Fruit fly (Drosophila melanogaster) whole organism, embryonic: Measurements from ENCODE around the gene CG17738.

Source experiments
- Antp ChIP-seq: fragments of 200-800 bp; sonication (Bioruptor generic); optimal IDR thresholded peaks from 3 replicates; lab custom pipeline; 2016; ENCODE audit warnings: missing biosample characterization, missing genetic modification characterization
- C15 ChIP-seq: fragments of 200-800 bp; sonication (Bioruptor generic); IDR thresholded peaks from 3 replicates; pipeline ENCODE4 v1.3.6; 2022; ENCODE audit warnings: missing biosample characterization, missing genetic modification characterization
- CG10267 ChIP-seq: fragments of 200-800 bp; sonication (Bioruptor generic); optimal IDR thresholded peaks from 2 replicates; lab custom pipeline; 2018; ENCODE audit warnings: missing biosample characterization, mild to moderate bottlenecking, missing genetic modification characterization, moderate library complexity
- CG10565 ChIP-seq: fragments of 200-800 bp; sonication (Bioruptor generic); optimal IDR thresholded peaks from 3 replicates; lab custom pipeline; 2016; ENCODE audit warnings: missing biosample characterization, mild to moderate bottlenecking, missing genetic modification characterization
- CG11398 ChIP-seq: fragments of 200-800 bp; sonication (Bioruptor generic); optimal IDR thresholded peaks from 2 replicates; lab custom pipeline; 2016; ENCODE audit warnings: missing biosample characterization, missing genetic modification characterization
- CG1233 ChIP-seq: fragments of 200-800 bp; sonication (Bioruptor generic); optimal IDR thresholded peaks from 4 replicates; lab custom pipeline; 2018; ENCODE audit warnings: missing biosample characterization, mild to moderate bottlenecking, missing genetic modification characterization
- CG13624 ChIP-seq: fragments of 200-800 bp; sonication (Bioruptor generic); optimal IDR thresholded peaks from 2 replicates; lab custom pipeline; 2016; ENCODE audit warnings: missing biosample characterization, missing genetic modification characterization
- CG1603 ChIP-seq: fragments of 200-800 bp; sonication (Bioruptor generic); optimal IDR thresholded peaks from 2 replicates; lab custom pipeline; 2019; ENCODE audit warnings: missing biosample characterization, mild to moderate bottlenecking, missing genetic modification characterization, moderate library complexity
- CG17568 ChIP-seq: fragments of 200-800 bp; sonication (Bioruptor generic); optimal IDR thresholded peaks from 2 replicates; lab custom pipeline; 2018; ENCODE audit warnings: missing biosample characterization, mild to moderate bottlenecking, missing genetic modification characterization, moderate library complexity
- CG17912 ChIP-seq: fragments of 200-800 bp; sonication (Bioruptor generic); optimal IDR thresholded peaks from 2 replicates; lab custom pipeline; 2018; ENCODE audit warnings: missing biosample characterization, mild to moderate bottlenecking, missing genetic modification characterization
- CG18599 ChIP-seq: fragments of 200-800 bp; sonication (Bioruptor generic); optimal IDR thresholded peaks from 3 replicates; lab custom pipeline; 2017; ENCODE audit warnings: missing biosample characterization, missing genetic modification characterization, mild to moderate bottlenecking, moderate library complexity, missing genetic modification reagents
- CG30020 ChIP-seq: fragments of 200-800 bp; optimal IDR thresholded peaks from 2 replicates; lab custom pipeline; 2019; ENCODE audit warnings: missing biosample characterization, mild to moderate bottlenecking, missing genetic modification characterization, moderate library complexity
- CG31365 ChIP-seq: fragments of 200-800 bp; sonication (Bioruptor generic); optimal IDR thresholded peaks from 2 replicates; lab custom pipeline; 2018; ENCODE audit warnings: missing biosample characterization, mild to moderate bottlenecking, missing genetic modification characterization
- CG4424 ChIP-seq: fragments of 200-800 bp; sonication (Bioruptor generic); optimal IDR thresholded peaks from 3 replicates; lab custom pipeline; 2016; ENCODE audit warnings: missing biosample characterization, missing genetic modification characterization
- CG6791 ChIP-seq: fragments of 200-800 bp; sonication (Bioruptor generic); IDR thresholded peaks from 3 replicates; pipeline ENCODE4 v1.3.6; 2022; ENCODE audit warnings: missing biosample characterization, missing genetic modification characterization; ENCODE audit not compliant: partially characterized antibody
- CG7987 ChIP-seq: fragments of 200-800 bp; sonication (Bioruptor generic); optimal IDR thresholded peaks from 2 replicates; lab custom pipeline; 2018; ENCODE audit warnings: missing biosample characterization, mild to moderate bottlenecking, missing genetic modification characterization, moderate library complexity
- Dad ChIP-seq: fragments of 200-800 bp; sonication (Bioruptor generic); optimal IDR thresholded peaks from 3 replicates; lab custom pipeline; 2016; ENCODE audit warnings: missing biosample characterization, missing genetic modification characterization
- Dp ChIP-seq: fragments of 200-800 bp; sonication (Bioruptor generic); optimal IDR thresholded peaks from 2 replicates; lab custom pipeline; 2018; ENCODE audit warnings: missing biosample characterization, mild to moderate bottlenecking, missing genetic modification characterization, moderate library complexity
- Dref ChIP-seq: fragments of 200-800 bp; sonication (Bioruptor generic); IDR thresholded peaks from 2 replicates; pipeline ENCODE4 v1.3.6; 2022; ENCODE audit warnings: missing biosample characterization, missing genetic modification characterization
- E2f1 ChIP-seq: fragments of 200-800 bp; sonication (Bioruptor generic); IDR thresholded peaks from 2 replicates; pipeline ENCODE4 v1.3.6; 2022; ENCODE audit warnings: missing biosample characterization, missing genetic modification characterization
- Fer3 ChIP-seq: fragments of 200-800 bp; sonication (Bioruptor generic); optimal IDR thresholded peaks from 2 replicates; lab custom pipeline; 2018; ENCODE audit warnings: missing biosample characterization, mild to moderate bottlenecking, missing genetic modification characterization, moderate library complexity
- HHEX ChIP-seq: fragments of 200-800 bp; sonication (Bioruptor generic); optimal IDR thresholded peaks from 3 replicates; lab custom pipeline; 2017; ENCODE audit warnings: missing biosample characterization, mild to moderate bottlenecking, missing genetic modification characterization, missing genetic modification reagents
- HmgZ ChIP-seq: fragments of 200-800 bp; sonication (Bioruptor generic); optimal IDR thresholded peaks from 2 replicates; lab custom pipeline; 2018; ENCODE audit warnings: missing biosample characterization, mild to moderate bottlenecking, missing genetic modification characterization
- Hsf ChIP-seq: fragments of 200-800 bp; sonication (Bioruptor generic); optimal IDR thresholded peaks from 3 replicates; lab custom pipeline; 2016; ENCODE audit warnings: missing biosample characterization, missing genetic modification characterization
- Mrtf ChIP-seq: fragments of 200-800 bp; sonication (Bioruptor generic); IDR thresholded peaks from 3 replicates; pipeline ENCODE4 v1.3.6; 2022; ENCODE audit warnings: missing biosample characterization, missing genetic modification characterization
- Oli ChIP-seq: fragments of 200-800 bp; sonication (Bioruptor generic); optimal IDR thresholded peaks from 2 replicates; lab custom pipeline; 2018; ENCODE audit warnings: missing biosample characterization, mild to moderate bottlenecking, missing genetic modification characterization, moderate library complexity
- Ptx1 ChIP-seq: fragments of 200-800 bp; sonication (Bioruptor generic); IDR thresholded peaks from 2 replicates; pipeline ENCODE4 v1.3.6; 2022; ENCODE audit warnings: missing biosample characterization, missing genetic modification characterization
- Rfx ChIP-seq: fragments of 200-800 bp; sonication (Bioruptor generic); IDR thresholded peaks from 2 replicates; pipeline ENCODE4 v1.3.6; 2022; ENCODE audit warnings: missing biosample characterization, missing genetic modification characterization
- Rx ChIP-seq: fragments of 200-800 bp; sonication (Bioruptor generic); IDR thresholded peaks from 2 replicates; pipeline ENCODE4 v1.3.6; 2022; ENCODE audit warnings: missing biosample characterization, missing genetic modification characterization
- ase ChIP-seq: fragments of 200-800 bp; sonication (Bioruptor generic); IDR thresholded peaks from 3 replicates; pipeline ENCODE4 v1.3.6; 2022; ENCODE audit warnings: missing biosample characterization, missing genetic modification characterization
- cas ChIP-seq: fragments of 200-800 bp; sonication (Bioruptor generic); IDR thresholded peaks from 2 replicates; pipeline ENCODE4 v1.3.6; 2022; ENCODE audit warnings: missing biosample characterization, missing genetic modification characterization
- dysf ChIP-seq: fragments of 200-800 bp; sonication (Bioruptor generic); IDR thresholded peaks from 3 replicates; pipeline ENCODE4 v1.3.6; 2022; ENCODE audit warnings: missing biosample characterization, missing genetic modification characterization
- ems ChIP-seq: fragments of 200-800 bp; sonication (Bioruptor generic); optimal IDR thresholded peaks from 3 replicates; lab custom pipeline; 2016; ENCODE audit warnings: missing biosample characterization, missing genetic modification characterization
- fru ChIP-seq: fragments of >200 bp; optimal IDR thresholded peaks from 2 replicates; lab custom pipeline; 2017
- fu2 ChIP-seq: fragments of 200-800 bp; sonication (Bioruptor generic); optimal IDR thresholded peaks from 2 replicates; lab custom pipeline; 2016; ENCODE audit warnings: missing biosample characterization, missing genetic modification characterization
- gce ChIP-seq: fragments of 200-800 bp; sonication (Bioruptor generic); IDR thresholded peaks from 3 replicates; pipeline ENCODE4 v1.3.6; 2022; ENCODE audit warnings: missing biosample characterization, missing genetic modification characterization
- gsb ChIP-seq: fragments of 200-800 bp; sonication (Bioruptor generic); IDR thresholded peaks from 2 replicates; pipeline ENCODE4 v1.3.6; 2022; ENCODE audit warnings: missing biosample characterization, missing genetic modification characterization
- ken ChIP-seq: fragments of 200-800 bp; sonication (Bioruptor generic); IDR thresholded peaks from 3 replicates; pipeline ENCODE4 v1.3.6; 2022; ENCODE audit warnings: missing biosample characterization, missing genetic modification characterization
- lmd ChIP-seq: fragments of 200-800 bp; sonication (Bioruptor generic); IDR thresholded peaks from 2 replicates; pipeline ENCODE4 v1.3.6; 2022; ENCODE audit warnings: missing biosample characterization, missing genetic modification characterization
- nom ChIP-seq: fragments of 200-800 bp; sonication (Bioruptor generic); optimal IDR thresholded peaks from 2 replicates; lab custom pipeline; 2017; ENCODE audit warnings: missing biosample characterization, missing genetic modification characterization, mild to moderate bottlenecking, moderate library complexity, missing genetic modification reagents
- otp ChIP-seq: fragments of 200-800 bp; sonication (Bioruptor generic); IDR thresholded peaks from 3 replicates; pipeline ENCODE4, ENCODE4 v1.3.6; 2022; ENCODE audit warnings: missing biosample characterization, missing genetic modification characterization
- pb ChIP-seq: fragments of 200-800 bp; sonication (Bioruptor generic); optimal IDR thresholded peaks from 3 replicates; lab custom pipeline; 2016; ENCODE audit warnings: missing biosample characterization, missing genetic modification characterization
- pita ChIP-seq: fragments of 200-800 bp; sonication (Bioruptor generic); optimal IDR thresholded peaks from 2 replicates; lab custom pipeline; 2017; ENCODE audit warnings: missing biosample characterization, mild to moderate bottlenecking, missing genetic modification characterization
- pzg ChIP-seq: fragments of 200-800 bp; sonication (Bioruptor generic); optimal IDR thresholded peaks from 3 replicates; lab custom pipeline; 2018; ENCODE audit warnings: missing biosample characterization, mild to moderate bottlenecking, missing genetic modification characterization, moderate library complexity
- sc ChIP-seq, 3 experiments: fragments of >200 bp in 2 of 3; fragments of 200-800 bp in 1 of 3; sonication (Bioruptor generic) in 1 of 3; optimal IDR thresholded peaks; 2 replicates in 2 of 3; 3 replicates in 1 of 3; lab custom pipeline; 2017; ENCODE audit warnings: mild to moderate bottlenecking in 1 of 3, missing biosample characterization in 1 of 3, missing genetic modification characterization in 1 of 3, missing genetic modification reagents in 1 of 3
- sd ChIP-seq: fragments of 200-800 bp; sonication (Bioruptor generic); optimal IDR thresholded peaks from 3 replicates; lab custom pipeline; 2018; ENCODE audit warnings: missing biosample characterization, mild to moderate bottlenecking, missing genetic modification characterization, moderate library complexity
- sisA ChIP-seq: fragments of 200-800 bp; sonication (Bioruptor generic); IDR thresholded peaks from 2 replicates; pipeline ENCODE4 v1.3.6; 2022; ENCODE audit warnings: missing biosample characterization, missing genetic modification characterization
- tio ChIP-seq: fragments of 200-800 bp; sonication (Bioruptor generic); optimal IDR thresholded peaks from 2 replicates; lab custom pipeline; 2017; ENCODE audit warnings: missing biosample characterization, missing genetic modification characterization, inconsistent platforms
- tna ChIP-seq: fragments of 200-800 bp; sonication (Bioruptor generic); IDR thresholded peaks from 2 replicates; pipeline ENCODE4 v1.3.6; 2022; ENCODE audit warnings: missing biosample characterization, missing genetic modification characterization; ENCODE audit not compliant: partially characterized antibody
- tx ChIP-seq: fragments of 200-800 bp; sonication (Bioruptor generic); optimal IDR thresholded peaks from 2 replicates; lab custom pipeline; 2016; ENCODE audit warnings: missing biosample characterization, missing genetic modification characterization
- vnd ChIP-seq: fragments of 200-800 bp; sonication (Bioruptor generic); IDR thresholded peaks from 3 replicates; pipeline ENCODE4 v1.3.6; 2022; ENCODE audit warnings: missing biosample characterization, missing genetic modification characterization; ENCODE audit not compliant: partially characterized antibody

Gene CG17738

DNA sequence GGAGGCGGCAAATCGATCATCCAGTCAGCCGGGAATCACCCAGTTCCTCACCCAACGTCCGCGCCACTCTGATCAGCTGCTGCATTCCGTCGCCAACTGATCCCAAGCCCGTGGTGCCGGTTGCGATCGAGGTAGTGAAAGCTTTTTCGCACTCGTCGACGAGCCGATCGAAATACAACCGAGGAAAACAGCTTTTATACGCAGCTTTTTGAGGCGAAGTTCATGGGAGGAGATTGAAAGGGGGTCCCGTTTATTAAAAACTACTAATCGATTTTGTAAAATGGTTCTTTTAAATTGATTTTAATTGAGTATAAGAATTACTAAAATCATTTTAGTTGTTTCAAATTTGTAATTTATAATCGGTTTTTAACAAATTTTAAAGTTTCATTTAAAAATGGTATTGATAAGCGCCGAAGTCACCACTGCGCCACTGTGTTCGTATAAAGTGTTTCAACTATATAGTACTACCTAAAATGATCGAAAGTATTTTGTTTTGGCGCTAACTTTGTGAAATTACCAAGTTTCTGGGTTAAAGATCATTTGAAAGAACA, 49.2 kb upstream of the CG17738 start, which contains the start of gene CG4860 (continued):
- TF ChIP-seq Mrtf (GFP tag; lab: Robert Waterston, UW) (peak; percentile 74; the same call in 2 of the 3 replicates), tx (GFP tag; lab: Kevin White, UChicago) (peak; percentile 85), fru (no peak), Hsf (GFP tag; lab: Kevin White, UChicago) (peak; percentile 90), Dref (GFP tag; lab: Robert Waterston, UW) (peak; percentile 39; the same call in 1 of the 2 replicates), tio (GFP tag; lab: Kevin White, UChicago) (peak; percentile 78), dysf (peak; percentile 90), C15 (GFP tag; lab: Robert Waterston, UW) (0 out of 3 replicates have a peak, but pooled peaks have one; percentile 5), pb (GFP tag; lab: Kevin White, UChicago) (peak; percentile 54), gsb (GFP tag; lab: Robert Waterston, UW) (peak; percentile 78; the same call in 1 of the 2 replicates), CG6791 (GFP tag; lab: Robert Waterston, UW) (no peak), pzg (GFP tag; lab: Kevin White, UChicago) (peak; percentile 5), ken (GFP tag; lab: Robert Waterston, UW) (peak; percentile 87), CG18599 (peak; percentile 89), gce (GFP tag; lab: Robert Waterston, UW) (peak; percentile 80), Fer3 (tag; lab: Kevin White, UChicago) (peak; percentile 88), CG4424 (GFP tag; lab: Kevin White, UChicago) (peak; percentile 88), sd (no peak), E2f1 (GFP tag; lab: Robert Waterston, UW) (peak; percentile 89), sc (optimal IDR thresholded peaks at IDR 0.05; lab: Kevin White, UChicago) (no peak), sc (GFP tag; optimal IDR thresholded peaks at IDR 0.05; lab: Kevin White, UChicago) (peak; percentile 33), lmd (GFP tag; lab: Robert Waterston, UW) (peak; percentile 90), HHEX (GFP tag; lab: Kevin White, UChicago) (peak; percentile 86), CG1233 (GFP tag; lab: Kevin White, UChicago) (peak; percentile 74), CG10267 (tag; lab: Kevin White, UChicago) (peak; percentile 70), Antp (GFP tag; lab: Kevin White, UChicago) (peak; percentile 87), vnd (GFP tag; lab: Robert Waterston, UW) (no peak), pita (GFP tag; lab: Kevin White, UChicago) (no peak), CG30020 (tag; lab: Kevin White, UChicago) (no peak), Rx (GFP tag; lab: Robert Waterston, UW) (peak; percentile 73), ase (GFP tag; lab: Robert Waterston, UW) (peak; percentile 86; the same call in 2 of the 3 replicates), HmgZ (tag; lab: Kevin White, UChicago) (peak; percentile 77), CG13624 (GFP tag; lab: Kevin White, UChicago) (peak; percentile 87), CG17568 (no peak), ems (peak; percentile 85), Ptx1 (peak; percentile 91), Dp (no peak), cas (GFP tag; lab: Robert Waterston, UW) (peak; percentile 81), Dad (GFP tag; lab: Kevin White, UChicago) (peak; percentile 87), CG11398 (GFP tag; lab: Kevin White, UChicago) (peak; percentile 46), fu2 (GFP tag; lab: Kevin White, UChicago) (peak; percentile 86)
- TF ChIP-seq, all 482 proteins: peak for 374

DNA sequence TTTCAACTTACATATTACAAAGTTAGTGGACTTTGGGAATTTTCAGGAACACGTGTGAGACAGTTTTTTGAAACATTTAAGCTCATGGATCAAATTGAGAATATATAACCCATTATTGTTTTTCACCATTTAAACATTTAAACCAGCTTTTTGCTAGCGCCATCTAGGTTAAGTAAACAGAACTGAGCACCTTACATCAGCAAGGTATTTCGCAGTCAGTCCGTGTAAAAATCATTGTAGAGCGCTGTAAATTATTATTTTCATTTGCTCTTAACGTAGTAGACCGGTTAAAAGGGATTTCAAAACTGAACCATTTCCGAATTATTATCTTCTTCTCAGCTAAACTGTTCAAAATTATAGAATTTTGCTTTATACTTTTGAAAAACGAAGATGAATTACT, 48.6 kb upstream of the CG17738 start, which contains the start of gene Rsbp15:
TSS of gene Rsbp15 (plus strand) at position 295 of the 400 bp plus-strand sequence.
- no peak for TF ChIP-seq otp (GFP tag; lab: Robert Waterston, UW)
- TF ChIP-seq tio (GFP tag; lab: Kevin White, UChicago), result no peak
- peak; percentile 31 for TF ChIP-seq pita (GFP tag; lab: Kevin White, UChicago)
- TF ChIP-seq CG17912 (GFP tag; lab: Kevin White, UChicago), result no peak
- TF ChIP-seq sisA (GFP tag; lab: Robert Waterston, UW), result 0 out of 2 replicates have a peak, but pooled peaks have one; percentile 18
- TF ChIP-seq nom (GFP tag; lab: Kevin White, UChicago), result no peak
- no peak for TF ChIP-seq Oli (tag; lab: Kevin White, UChicago)
- TF ChIP-seq Rfx (GFP tag; lab: Robert Waterston, UW), result peak; percentile 39; the same call in 1 of the 2 replicates
- no peak for TF ChIP-seq CG1603 (tag; lab: Kevin White, UChicago)
- no peak for TF ChIP-seq CG31365 (tag; lab: Kevin White, UChicago)
- TF ChIP-seq CG10565, result no peak
- TF ChIP-seq tna (GFP tag; lab: Robert Waterston, UW), result no peak
- TF ChIP-seq CG7987, result no peak
